Worm (Caenorhabditis elegans) whole organism, L2 larva: Measurements from ENCODE around the gene F49E11.7.

ENCODE experiments used
- C34F6.9 ChIP-seq: fragments of 150-350 bp; optimal IDR thresholded peaks from 2 replicates; lab custom pipeline; 2014; ENCODE audit warnings: missing biosample characterization, missing genetic modification characterization
- R02D3.7 ChIP-seq: fragments of 150-350 bp; optimal IDR thresholded peaks from 2 replicates; lab custom pipeline; 2014; ENCODE audit warnings: missing biosample characterization, missing genetic modification characterization
- Y55F3AM.14 ChIP-seq: fragments of 200-800 bp; sonication (Bioruptor generic); optimal IDR thresholded peaks from 2 replicates; lab custom pipeline; 2018; ENCODE audit warnings: mild to moderate bottlenecking, missing genetic modification characterization, missing compliant biosample characterization
- ZK546.5 ChIP-seq: sonication (generic microtip); optimal IDR thresholded peaks from 2 replicates; lab custom pipeline; 2017; ENCODE audit warnings: missing biosample characterization, missing genetic modification characterization
- alr-1 ChIP-seq: fragments of 150-350 bp; optimal IDR thresholded peaks from 2 replicates; lab custom pipeline; 2014; ENCODE audit warnings: missing biosample characterization, missing genetic modification characterization
- aly-2 ChIP-seq: fragments of 150-350 bp; optimal IDR thresholded peaks from 2 replicates; lab custom pipeline; 2014; ENCODE audit warnings: missing biosample characterization, missing genetic modification characterization
- blmp-1 ChIP-seq: sonication (generic microtip); optimal IDR thresholded peaks from 2 replicates; lab custom pipeline; 2017; ENCODE audit warnings: missing genetic modification characterization, mild to moderate bottlenecking, missing compliant biosample characterization, antibody characterized with exemption, moderate library complexity; ENCODE audit not compliant: insufficient read depth
- crh-2 ChIP-seq: sonication (generic microtip); optimal IDR thresholded peaks from 2 replicates; lab custom pipeline; 2017; ENCODE audit warnings: missing biosample characterization, missing genetic modification characterization
- dmd-4 ChIP-seq: sonication (generic microtip); optimal IDR thresholded peaks from 2 replicates; lab custom pipeline; 2017; ENCODE audit warnings: missing biosample characterization, missing genetic modification characterization
- elt-1 ChIP-seq: fragments of 150-350 bp; optimal IDR thresholded peaks from 2 replicates; lab custom pipeline; 2014; ENCODE audit warnings: missing biosample characterization, missing genetic modification characterization
- elt-3 ChIP-seq: sonication (generic microtip); optimal IDR thresholded peaks from 2 replicates; lab custom pipeline; 2017; ENCODE audit warnings: missing biosample characterization, missing genetic modification characterization
- fos-1 ChIP-seq: fragments of 150-350 bp; optimal IDR thresholded peaks from 2 replicates; lab custom pipeline; 2014; ENCODE audit warnings: missing biosample characterization, missing genetic modification characterization
- gmeb-1 ChIP-seq: fragments of 150-350 bp; optimal IDR thresholded peaks from 2 replicates; lab custom pipeline; 2014; ENCODE audit warnings: missing biosample characterization, missing genetic modification characterization
- lin-13 ChIP-seq: fragments of 150-350 bp; optimal IDR thresholded peaks from 2 replicates; lab custom pipeline; 2014; ENCODE audit warnings: missing biosample characterization, missing genetic modification reagents, missing genetic modification characterization
- lin-39 ChIP-seq: fragments of 150-350 bp; optimal IDR thresholded peaks from 2 replicates; lab custom pipeline; 2014; ENCODE audit warnings: missing biosample characterization, missing genetic modification reagents, missing genetic modification characterization
- lsy-2 ChIP-seq, 2 experiments: fragments of 150-350 bp in 1 of 2; sonication (generic microtip) in 1 of 2; optimal IDR thresholded peaks; 2 replicates each; lab custom pipeline; 2014 to 2017; ENCODE audit warnings: missing biosample characterization in 2 of 2, missing genetic modification characterization in 2 of 2
- mab-5 ChIP-seq: fragments of 150-350 bp; optimal IDR thresholded peaks from 2 replicates; lab custom pipeline; 2014; ENCODE audit warnings: missing biosample characterization, missing genetic modification characterization
- mbf-1 ChIP-seq: sonication (generic microtip); optimal IDR thresholded peaks from 2 replicates; lab custom pipeline; 2017; ENCODE audit warnings: missing biosample characterization, missing genetic modification characterization
- mdl-1 ChIP-seq, 2 experiments: fragments of 150-350 bp in 1 of 2; sonication (generic microtip) in 1 of 2; optimal IDR thresholded peaks; 2 replicates each; lab custom pipeline; 2017; ENCODE audit warnings: missing biosample characterization in 2 of 2, missing genetic modification characterization in 2 of 2
- nhr-10 ChIP-seq: sonication (generic microtip); optimal IDR thresholded peaks from 2 replicates; lab custom pipeline; 2017; ENCODE audit warnings: missing biosample characterization, missing genetic modification characterization
- nhr-11 ChIP-seq: fragments of 150-350 bp; optimal IDR thresholded peaks from 2 replicates; lab custom pipeline; 2014; ENCODE audit warnings: missing biosample characterization, missing genetic modification characterization
- nhr-12 ChIP-seq: fragments of 150-350 bp; optimal IDR thresholded peaks from 2 replicates; lab custom pipeline; 2014; ENCODE audit warnings: missing biosample characterization, missing genetic modification characterization
- nhr-129 ChIP-seq: fragments of 150-350 bp; optimal IDR thresholded peaks from 2 replicates; lab custom pipeline; 2014; ENCODE audit warnings: missing biosample characterization, missing genetic modification characterization
- nhr-23 ChIP-seq: fragments of 150-350 bp; optimal IDR thresholded peaks from 2 replicates; lab custom pipeline; 2014; ENCODE audit warnings: missing biosample characterization, missing genetic modification reagents, missing genetic modification characterization
- nhr-237 ChIP-seq: fragments of 150-350 bp; optimal IDR thresholded peaks from 2 replicates; lab custom pipeline; 2014; ENCODE audit warnings: missing biosample characterization, missing genetic modification characterization
- nhr-25 ChIP-seq: fragments of 150-350 bp; sonication (generic microtip); optimal IDR thresholded peaks from 3 replicates; lab custom pipeline; 2014; ENCODE audit warnings: missing biosample characterization, missing genetic modification characterization
- nhr-6 ChIP-seq: fragments of 150-350 bp; optimal IDR thresholded peaks from 2 replicates; lab custom pipeline; 2014; ENCODE audit warnings: missing biosample characterization, missing genetic modification characterization
- nhr-77 ChIP-seq: fragments of 150-350 bp; optimal IDR thresholded peaks from 2 replicates; lab custom pipeline; 2014; ENCODE audit warnings: missing biosample characterization, missing genetic modification characterization
- peb-1 ChIP-seq: fragments of 150-350 bp; optimal IDR thresholded peaks from 2 replicates; lab custom pipeline; 2014; ENCODE audit warnings: missing biosample characterization, missing genetic modification characterization
- sem-4 ChIP-seq: fragments of 150-350 bp; optimal IDR thresholded peaks from 2 replicates; lab custom pipeline; 2014; ENCODE audit warnings: missing biosample characterization, missing genetic modification reagents, missing genetic modification characterization
- skn-1 ChIP-seq: sonication (generic microtip); optimal IDR thresholded peaks from 2 replicates; lab custom pipeline; 2017; ENCODE audit warnings: missing biosample characterization, missing genetic modification characterization
- sma-3 ChIP-seq: sonication (generic microtip); optimal IDR thresholded peaks from 2 replicates; lab custom pipeline; 2016; ENCODE audit warnings: missing genetic modification reagents, missing genetic modification characterization, missing compliant biosample characterization
- sma-9 ChIP-seq, 2 experiments: fragments of 150-350 bp in 1 of 2; sonication (generic microtip) in 1 of 2; optimal IDR thresholded peaks; 2 replicates each; lab custom pipeline; 2014 to 2016; ENCODE audit warnings: missing genetic modification characterization in 2 of 2, mild to moderate bottlenecking in 1 of 2, missing biosample characterization in 1 of 2, missing compliant biosample characterization in 1 of 2, missing genetic modification reagents in 1 of 2, moderate library complexity in 1 of 2
- snpc-4 ChIP-seq: fragments of 150-350 bp; optimal IDR thresholded peaks from 2 replicates; lab custom pipeline; 2014; ENCODE audit warnings: missing biosample characterization, missing genetic modification characterization
- unc-55 ChIP-seq: fragments of 150-350 bp; sonication (generic microtip); optimal IDR thresholded peaks from 3 replicates; lab custom pipeline; 2014; ENCODE audit warnings: missing biosample characterization, missing genetic modification reagents, missing genetic modification characterization
- unc-62 ChIP-seq: fragments of 150-350 bp; optimal IDR thresholded peaks from 2 replicates; lab custom pipeline; 2014; ENCODE audit warnings: missing biosample characterization, missing genetic modification reagents, missing genetic modification characterization
- zag-1 ChIP-seq: fragments of 150-350 bp; optimal IDR thresholded peaks from 2 replicates; lab custom pipeline; 2014; ENCODE audit warnings: missing biosample characterization, missing genetic modification characterization
- ztf-1 ChIP-seq: fragments of 200-800 bp; sonication (Bioruptor generic); conservative IDR thresholded peaks from 2 replicates; pipeline ENCODE4 v1.3.6; 2022; ENCODE audit warnings: missing genetic modification characterization, missing compliant biosample characterization
- ztf-4 ChIP-seq: fragments of 150-350 bp; optimal IDR thresholded peaks from 2 replicates; lab custom pipeline; 2014; ENCODE audit warnings: missing biosample characterization, missing genetic modification characterization

Gene F49E11.7

DNA sequence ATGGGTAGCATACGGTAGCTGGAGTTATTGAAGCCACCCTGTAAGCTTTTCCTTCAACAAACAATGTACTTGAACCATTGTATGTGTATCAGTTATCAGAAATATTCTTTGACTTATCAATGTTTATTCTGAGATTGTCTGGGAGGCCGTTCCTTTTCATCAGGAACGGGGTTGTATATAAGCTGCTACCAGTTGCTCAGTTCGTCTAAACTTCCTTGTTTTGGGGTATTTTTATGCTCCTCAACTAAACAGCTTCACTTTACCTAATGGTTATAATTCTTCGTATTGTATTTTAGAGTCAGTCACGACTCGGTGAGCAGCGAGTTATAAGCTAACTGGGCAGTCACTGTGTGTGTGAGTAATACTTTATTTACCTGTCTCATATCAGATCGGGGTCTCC is 33.0 kb downstream of the F49E11.7 start:
- no peak for TF ChIP-seq crh-2
- no peak for TF ChIP-seq elt-1
- no peak for TF ChIP-seq sma-9 (GFP tag; optimal IDR thresholded peaks at IDR 0.05; lab: Kevin White, UChicago)
- TF ChIP-seq sma-9 (tag; optimal IDR thresholded peaks at IDR 0.05; lab: Kevin White, UChicago): no peak
- TF ChIP-seq sem-4 (tag; lab: Kevin White, UChicago): no peak

DNA sequence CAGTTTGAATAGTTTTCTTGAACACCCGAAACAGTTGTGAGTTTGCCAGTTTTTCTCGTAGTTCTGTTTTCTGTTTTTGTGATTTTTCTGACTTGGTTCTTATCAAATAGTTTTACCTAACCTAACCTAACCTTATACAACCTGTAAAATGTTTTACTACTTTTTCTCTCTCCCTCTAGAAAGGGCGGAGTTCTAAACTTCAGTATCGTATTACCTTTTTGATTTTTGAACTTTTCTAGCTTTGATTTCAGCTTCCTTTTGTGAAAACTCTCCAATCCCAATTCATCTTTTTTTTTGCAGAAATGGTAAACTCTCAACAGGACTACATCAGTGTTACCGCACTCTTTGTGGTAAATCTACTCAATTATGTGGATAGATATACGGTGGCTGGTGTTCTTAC is 34.0 kb downstream of the F49E11.7 start, which contains the start of gene spin-2:
spin-2 (plus strand) TSS at position 301 of the 400 bp plus-strand sequence.
- TF ChIP-seq fos-1 (tag; lab: Kevin White, UChicago) (no peak), lsy-2 (tag; optimal IDR thresholded peaks at IDR 0.05; lab: Kevin White, UChicago) (no peak), R02D3.7 (tag; lab: Kevin White, UChicago) (no peak), nhr-129 (tag; lab: Kevin White, UChicago) (no peak), ztf-1 (GFP tag; lab: Robert Waterston, UW) (no peak), unc-62 (GFP tag; lab: Kevin White, UChicago) (no peak), sem-4 (tag; lab: Kevin White, UChicago) (no peak), nhr-23 (no peak), elt-3 (tag; lab: Kevin White, UChicago) (no peak), alr-1 (tag; lab: Kevin White, UChicago) (no peak), nhr-25 (tag; lab: Kevin White, UChicago) (no peak), zag-1 (tag; lab: Kevin White, UChicago) (no peak), nhr-6 (tag; lab: Kevin White, UChicago) (no peak), Y55F3AM.14 (GFP tag; lab: Kevin White, UChicago) (no peak)

ce11 chrIV:13089671-13090242 is 37.1 kb downstream of the F49E11.7 start:
- TF ChIP-seq peb-1 (no peak), elt-3 (tag; lab: Kevin White, UChicago) (no peak), blmp-1 (no peak), aly-2 (tag; lab: Kevin White, UChicago) (no peak), unc-62 (GFP tag; lab: Kevin White, UChicago) (no peak), nhr-23 (no peak), nhr-6 (tag; lab: Kevin White, UChicago) (no peak), nhr-237 (no peak), ZK546.5 (no peak), lin-39 (tag; lab: Kevin White, UChicago) (no peak), fos-1 (tag; lab: Kevin White, UChicago) (no peak), nhr-10 (tag; lab: Kevin White, UChicago) (no peak), nhr-77 (no peak)

- TF ChIP-seq mab-5 (tag; lab: Kevin White, UChicago) (no peak), nhr-10 (tag; lab: Kevin White, UChicago) (no peak), fos-1 (tag; lab: Kevin White, UChicago) (no peak), lin-13 (GFP tag; lab: Kevin White, UChicago) (no peak), nhr-6 (tag; lab: Kevin White, UChicago) (no peak), mbf-1 (no peak), unc-55 (GFP tag; lab: Kevin White, UChicago) (no peak)
These were observed 38.3 kb downstream of the F49E11.7 start, which contains the start of gene col-132 for ce11 chrIV:13090967-13091366. TSS of gene col-132 (minus strand) at chrIV:13091067.

DNA sequence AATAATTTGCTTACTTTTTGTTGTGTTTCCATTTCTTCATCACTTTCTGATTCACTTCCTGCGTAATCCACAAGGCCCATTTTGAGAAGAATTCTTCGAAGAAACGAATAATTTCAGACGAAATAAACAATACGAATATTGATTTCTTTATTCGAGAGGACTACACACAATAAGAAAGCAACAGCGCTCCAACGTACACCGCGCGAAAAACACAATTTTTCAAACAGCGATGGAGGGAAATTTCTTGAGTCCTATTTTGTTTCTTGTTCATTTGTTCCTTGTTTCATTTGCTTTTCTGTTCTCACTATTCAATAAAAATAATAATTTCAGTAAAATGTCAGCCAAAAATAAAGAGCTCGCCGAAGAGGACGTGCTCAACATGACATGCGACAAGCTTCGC is 41.0 kb downstream of the F49E11.7 start, which contains the start of the genes prcc-1 and C39E9.12:
prcc-1 (minus strand) TSS at position 119 of the 400 bp plus-strand sequence.
C39E9.12 (plus strand) TSS at position 331 of the 400 bp plus-strand sequence.
- TF ChIP-seq fos-1 (tag; lab: Kevin White, UChicago) (peak; percentile 32), mbf-1 (no peak), skn-1 (tag; lab: Kevin White, UChicago) (no peak), sma-9 (GFP tag; optimal IDR thresholded peaks at IDR 0.05; lab: Kevin White, UChicago) (peak; percentile 54), sma-9 (tag; optimal IDR thresholded peaks at IDR 0.05; lab: Kevin White, UChicago) (no peak), nhr-23 (no peak), snpc-4 (tag; lab: Kevin White, UChicago) (peak; percentile 44), nhr-129 (tag; lab: Kevin White, UChicago) (peak; percentile 96), Y55F3AM.14 (GFP tag; lab: Kevin White, UChicago) (no peak), zag-1 (tag; lab: Kevin White, UChicago) (no peak), sma-3 (GFP tag; lab: Kevin White, UChicago) (peak; percentile 47), blmp-1 (no peak), nhr-12 (tag; lab: Kevin White, UChicago) (no peak), lin-13 (GFP tag; lab: Kevin White, UChicago) (no peak), dmd-4 (tag; lab: Kevin White, UChicago) (no peak), mab-5 (tag; lab: Kevin White, UChicago) (no peak), ztf-4 (no peak), ZK546.5 (no peak), gmeb-1 (tag; lab: Kevin White, UChicago) (peak; percentile 87), crh-2 (peak; percentile 76), mdl-1 (tag; optimal IDR thresholded peaks at IDR 0.05; lab: Kevin White, UChicago) (no peak), alr-1 (tag; lab: Kevin White, UChicago) (no peak), elt-3 (tag; lab: Kevin White, UChicago) (no peak), unc-62 (GFP tag; lab: Kevin White, UChicago) (no peak), elt-1 (no peak), aly-2 (tag; lab: Kevin White, UChicago) (no peak), nhr-10 (tag; lab: Kevin White, UChicago) (no peak), nhr-11 (tag; lab: Kevin White, UChicago) (no peak), ztf-1 (GFP tag; lab: Robert Waterston, UW) (no peak), C34F6.9 (tag; lab: Kevin White, UChicago) (peak; percentile 86), nhr-237 (no peak), sem-4 (tag; lab: Kevin White, UChicago) (no peak), nhr-77 (no peak), R02D3.7 (tag; lab: Kevin White, UChicago) (no peak)
